Fruit fly (Drosophila melanogaster) whole organism, wandering third instar larva: ENCODE measurements around the gene Drsl4.

Experiments
- CG32264 ChIP-seq: fragments of 200-800 bp; sonication (Bioruptor generic); optimal IDR thresholded peaks from 2 replicates; lab custom pipeline; 2016; ENCODE audit warnings: missing biosample characterization, missing genetic modification characterization
- CG9705 ChIP-seq: fragments of 200-800 bp; sonication (Bioruptor generic); optimal IDR thresholded peaks from 2 replicates; lab custom pipeline; 2018; ENCODE audit warnings: missing biosample characterization, mild to moderate bottlenecking, missing genetic modification characterization
- GATAd ChIP-seq: sonication (Bioruptor generic); optimal IDR thresholded peaks from 2 replicates; lab custom pipeline; 2016; ENCODE audit warnings: missing biosample characterization, missing genetic modification characterization
- Hnf4 ChIP-seq: fragments of 200-800 bp; sonication (Bioruptor generic); optimal IDR thresholded peaks from 2 replicates; lab custom pipeline; 2016; ENCODE audit warnings: missing biosample characterization, mild to moderate bottlenecking, missing genetic modification characterization
- Hr78 ChIP-seq: fragments of >200 bp; optimal IDR thresholded peaks from 2 replicates; lab custom pipeline; 2017; ENCODE audit warnings: missing biosample characterization, missing genetic modification characterization
- Hr83 ChIP-seq: fragments of 200-300 bp; sonication (Bioruptor generic); optimal IDR thresholded peaks from 2 replicates; lab custom pipeline; 2016; ENCODE audit warnings: missing biosample characterization, mild to moderate bottlenecking, missing genetic modification characterization, moderate library complexity; ENCODE audit not compliant: poor library complexity, severe bottlenecking
- Jra ChIP-seq: sonication (Bioruptor generic); optimal IDR thresholded peaks from 2 replicates; lab custom pipeline; 2016; ENCODE audit warnings: missing biosample characterization, missing genetic modification characterization
- Mio ChIP-seq: sonication (Bioruptor generic); optimal IDR thresholded peaks from 2 replicates; lab custom pipeline; 2016; ENCODE audit warnings: missing biosample characterization, missing genetic modification characterization
- Myc ChIP-seq: fragments of >200 bp; optimal IDR thresholded peaks from 2 replicates; lab custom pipeline; 2017
- OdsH ChIP-seq: fragments of 200-800 bp; sonication (Bioruptor generic); optimal IDR thresholded peaks from 2 replicates; lab custom pipeline; 2016; ENCODE audit warnings: missing biosample characterization, mild to moderate bottlenecking, missing genetic modification characterization
- Rel ChIP-seq, 2 experiments: fragments of 200-800 bp; sonication (Bioruptor generic) in 1 of 2; optimal IDR thresholded peaks; 2 replicates in 1 of 2; 3 replicates in 1 of 2; lab custom pipeline; 2016 to 2019; ENCODE audit warnings: mild to moderate bottlenecking in 2 of 2, missing biosample characterization in 2 of 2, missing genetic modification characterization in 2 of 2, moderate library complexity in 1 of 2
- Sp1 ChIP-seq: fragments of 200-800 bp; sonication (Bioruptor generic); optimal IDR thresholded peaks from 3 replicates; lab custom pipeline; 2019; ENCODE audit warnings: missing biosample characterization, mild to moderate bottlenecking, missing genetic modification characterization, moderate library complexity
- Vsx2 ChIP-seq: fragments of 200-300, 225-300 bp; sonication (Bioruptor generic); optimal IDR thresholded peaks from 2 replicates; lab custom pipeline; 2018; ENCODE audit warnings: missing biosample characterization, missing genetic modification characterization; ENCODE audit not compliant: partially characterized antibody
- brk ChIP-seq: fragments of 200-800 bp; sonication (Bioruptor generic); optimal IDR thresholded peaks from 2 replicates; lab custom pipeline; 2016; ENCODE audit warnings: missing biosample characterization, mild to moderate bottlenecking, missing genetic modification characterization
- dl ChIP-seq, 2 experiments: fragments of 175-275, 200-275 bp in 1 of 2; fragments of 200-275 bp in 1 of 2; sonication (Bioruptor generic); optimal IDR thresholded peaks; lab custom pipeline; 2018; ENCODE audit warnings: mild to moderate bottlenecking in 2 of 2, missing biosample characterization in 2 of 2, missing genetic modification characterization in 2 of 2, moderate library complexity in 2 of 2; ENCODE audit not compliant: partially characterized antibody in 2 of 2, insufficient read depth in 1 of 2
- dsf ChIP-seq: sonication (Bioruptor generic); optimal IDR thresholded peaks from 2 replicates; lab custom pipeline; 2016; ENCODE audit warnings: missing biosample characterization, missing genetic modification characterization, borderline replicate concordance
- ey ChIP-seq: fragments of 200-800 bp; sonication (Bioruptor generic); optimal IDR thresholded peaks from 2 replicates; lab custom pipeline; 2016; ENCODE audit warnings: missing biosample characterization, missing genetic modification characterization
- foxo ChIP-seq, 2 experiments: fragments of 200-800 bp; sonication (Bioruptor generic); optimal IDR thresholded peaks; 2 replicates in 1 of 2; 3 replicates in 1 of 2; lab custom pipeline; 2016 to 2017; ENCODE audit warnings: missing biosample characterization in 2 of 2, missing genetic modification characterization in 2 of 2
- fru ChIP-seq: fragments of 200-800 bp; sonication (Bioruptor generic); optimal IDR thresholded peaks from 3 replicates; lab custom pipeline; 2016; ENCODE audit warnings: missing biosample characterization, mild to moderate bottlenecking, missing genetic modification characterization
- h ChIP-seq: fragments of 200-800 bp; sonication (Bioruptor generic); optimal IDR thresholded peaks from 3 replicates; lab custom pipeline; 2016; ENCODE audit warnings: missing biosample characterization, mild to moderate bottlenecking, missing genetic modification characterization
- jim ChIP-seq: fragments of 175-275, 200-325 bp; sonication (Bioruptor generic); optimal IDR thresholded peaks from 2 replicates; lab custom pipeline; 2016; ENCODE audit warnings: missing biosample characterization, mild to moderate bottlenecking, missing genetic modification characterization
- lola ChIP-seq: fragments of >200 bp; optimal IDR thresholded peaks from 2 replicates; lab custom pipeline; 2017; ENCODE audit warnings: missing biosample characterization, missing genetic modification characterization
- pan ChIP-seq: fragments of >200 bp; optimal IDR thresholded peaks from 2 replicates; lab custom pipeline; 2017
- psq ChIP-seq: fragments of 200-800 bp; sonication (Bioruptor generic); optimal IDR thresholded peaks from 3 replicates; lab custom pipeline; 2017; ENCODE audit warnings: missing biosample characterization, mild to moderate bottlenecking, missing genetic modification characterization, moderate library complexity
- rgr ChIP-seq: fragments of 200-800 bp; sonication (Bioruptor generic); optimal IDR thresholded peaks from 3 replicates; lab custom pipeline; 2016; ENCODE audit warnings: missing biosample characterization, mild to moderate bottlenecking, missing genetic modification characterization
- sv ChIP-seq: fragments of 200-800 bp; sonication (Bioruptor generic); optimal IDR thresholded peaks from 3 replicates; lab custom pipeline; 2016; ENCODE audit warnings: missing biosample characterization, missing genetic modification characterization
- usp ChIP-seq: fragments of >200 bp; optimal IDR thresholded peaks from 2 replicates; lab custom pipeline; 2017; ENCODE audit warnings: missing biosample characterization, missing genetic modification characterization
- woc ChIP-seq: sonication (Bioruptor generic); optimal IDR thresholded peaks from 2 replicates; lab custom pipeline; 2016; ENCODE audit warnings: missing biosample characterization, mild to moderate bottlenecking, missing genetic modification characterization

Drsl4 gene

dm6 chr3L:3344528-3344927, 29.1 kb downstream of the Drsl4 start:
- TF ChIP-seq foxo (GFP tag; optimal IDR thresholded peaks at IDR 0.05; lab: Kevin White, UChicago) (peak in 1 of 2 experiments; percentile 1), Jra (no peak), ey (GFP tag; lab: Kevin White, UChicago) (no peak), Myc (no peak), Hr83 (GFP tag; lab: Kevin White, UChicago) (no peak), CG9705 (GFP tag; lab: Kevin White, UChicago) (no peak), fru (GFP tag; lab: Kevin White, UChicago) (peak; percentile 5), woc (no peak), Hr78 (GFP tag; lab: Kevin White, UChicago) (no peak), OdsH (GFP tag; lab: Kevin White, UChicago) (no peak), psq (no peak), usp (GFP tag; lab: Kevin White, UChicago) (no peak), dl (GFP tag; optimal IDR thresholded peaks at IDR 0.05; lab: Kevin White, UChicago; ENCODE audit: insufficient read depth in 1 of 2, partially characterized antibody in 2 of 2) (no peak), pan (lab: Kevin White, UChicago) (no peak), Vsx2 (GFP tag; lab: Kevin White, UChicago) (no peak), Rel (GFP tag; optimal IDR thresholded peaks at IDR 0.05; lab: Kevin White, UChicago) (no peak), Rel (tag; optimal IDR thresholded peaks at IDR 0.05; lab: Kevin White, UChicago) (no peak), brk (GFP tag; lab: Kevin White, UChicago) (peak; percentile 15), Mio (GFP tag; lab: Kevin White, UChicago) (no peak), h (GFP tag; lab: Kevin White, UChicago) (no peak), Sp1 (GFP tag; lab: Kevin White, UChicago) (no peak), rgr (GFP tag; lab: Kevin White, UChicago) (no peak), GATAd (GFP tag; lab: Kevin White, UChicago) (no peak), lola (GFP tag; lab: Kevin White, UChicago) (no peak), jim (no peak)

dm6 chr3L:3346294-3346693, 30.9 kb downstream of the Drsl4 start:
- no peak for TF ChIP-seq ey (GFP tag; lab: Kevin White, UChicago)
- no peak for TF ChIP-seq fru (GFP tag; lab: Kevin White, UChicago)
- no peak for TF ChIP-seq Mio (GFP tag; lab: Kevin White, UChicago)

- no peak for TF ChIP-seq Rel (GFP tag; optimal IDR thresholded peaks at IDR 0.05; lab: Kevin White, UChicago)
- TF ChIP-seq Rel (tag; optimal IDR thresholded peaks at IDR 0.05; lab: Kevin White, UChicago): no peak
- TF ChIP-seq dsf (GFP tag; lab: Kevin White, UChicago): no peak
- no peak for TF ChIP-seq h (GFP tag; lab: Kevin White, UChicago)
- no peak for TF ChIP-seq fru (GFP tag; lab: Kevin White, UChicago)
- peak; percentile 20 for TF ChIP-seq Sp1 (GFP tag; lab: Kevin White, UChicago)
- no peak for TF ChIP-seq Vsx2 (GFP tag; lab: Kevin White, UChicago)
- no peak for TF ChIP-seq CG32264 (GFP tag; lab: Kevin White, UChicago)
Observed at dm6 chr3L:3348956-3349824, 33.8 kb downstream of the Drsl4 start.

dm6 chr3L:3349825-3350123, 34.4 kb downstream of the Drsl4 start:
- no peak for TF ChIP-seq woc
- TF ChIP-seq Rel (GFP tag; optimal IDR thresholded peaks at IDR 0.05; lab: Kevin White, UChicago): no peak
- TF ChIP-seq Rel (tag; optimal IDR thresholded peaks at IDR 0.05; lab: Kevin White, UChicago): peak; percentile 85
- TF ChIP-seq Hr83 (GFP tag; lab: Kevin White, UChicago): no peak
- TF ChIP-seq Sp1 (GFP tag; lab: Kevin White, UChicago): no peak
- no peak for TF ChIP-seq Hnf4 (GFP tag; lab: Kevin White, UChicago)
- TF ChIP-seq h (GFP tag; lab: Kevin White, UChicago): no peak
- TF ChIP-seq GATAd (GFP tag; lab: Kevin White, UChicago): no peak
- no peak for TF ChIP-seq sv (GFP tag; lab: Kevin White, UChicago)
- TF ChIP-seq, all 38 proteins: peak for 1
